Worm (Caenorhabditis elegans) whole organism, L4 larva: ENCODE measurements around the gene kin-2.

ENCODE experiments used
- D1046.2 ChIP-seq: fragments of 200-800 bp; sonication (Bioruptor generic); IDR thresholded peaks from 2 replicates; pipeline ENCODE4 v1.3.6; 2022; ENCODE audit warnings: missing genetic modification characterization, missing compliant biosample characterization
- R02D3.7 ChIP-seq: fragments of 150-350 bp; sonication (generic microtip); optimal IDR thresholded peaks from 3 replicates; lab custom pipeline; 2014; ENCODE audit warnings: missing biosample characterization, missing genetic modification characterization
- T26A8.4 ChIP-seq: fragments of 200-800 bp; sonication (Bioruptor generic); IDR thresholded peaks from 2 replicates; pipeline ENCODE4 v1.3.6; 2022; ENCODE audit warnings: missing genetic modification characterization, missing compliant biosample characterization
- Y48G9A.11 ChIP-seq: fragments of 200-800 bp; sonication (Bioruptor generic); IDR thresholded peaks from 2 replicates; pipeline ENCODE4 v1.3.6; 2022; ENCODE audit warnings: missing genetic modification reagents, missing genetic modification characterization, missing compliant biosample characterization
- Y5F2A.4 ChIP-seq: fragments of 200-800 bp; sonication (Bioruptor generic); optimal IDR thresholded peaks from 2 replicates; lab custom pipeline; 2018; ENCODE audit warnings: mild to moderate bottlenecking, missing genetic modification characterization, missing compliant biosample characterization
- ZK337.2 ChIP-seq: fragments of 200-800 bp; sonication (Bioruptor generic); IDR thresholded peaks from 2 replicates; pipeline ENCODE4 v1.3.6; 2022; ENCODE audit warnings: missing genetic modification reagents, missing genetic modification characterization, missing compliant biosample characterization
- ZK546.5 ChIP-seq, 2 experiments: sonication (generic microtip); optimal IDR thresholded peaks; 2 replicates each; lab custom pipeline; 2017; ENCODE audit warnings: missing biosample characterization in 2 of 2, missing genetic modification characterization in 2 of 2
- aha-1 ChIP-seq: fragments of 150-350 bp; peaks from one replicate; lab custom pipeline; 2014; ENCODE audit warnings: missing biosample characterization, missing genetic modification characterization
- ceh-20 ChIP-seq: fragments of 200-800 bp; sonication (Bioruptor generic); IDR thresholded peaks from 2 replicates; pipeline ENCODE4 v1.3.6; 2022; ENCODE audit warnings: missing genetic modification reagents, missing genetic modification characterization, missing compliant biosample characterization
- ceh-28 ChIP-seq: fragments of 150-350 bp; optimal IDR thresholded peaks from 2 replicates; lab custom pipeline; 2014; ENCODE audit warnings: missing biosample characterization, missing genetic modification reagents, missing genetic modification characterization
- ceh-32 ChIP-seq: sonication (generic microtip); optimal IDR thresholded peaks from 2 replicates; lab custom pipeline; 2016; ENCODE audit warnings: mild to moderate bottlenecking, missing genetic modification characterization, missing compliant biosample characterization; ENCODE audit not compliant: poor library complexity
- ceh-44 ChIP-seq: fragments of 200-800 bp; sonication (Bioruptor generic); IDR thresholded peaks from 2 replicates; pipeline ENCODE4 v1.3.6; 2022; ENCODE audit warnings: missing genetic modification reagents, missing genetic modification characterization, missing compliant biosample characterization
- ceh-82 ChIP-seq: sonication (generic microtip); optimal IDR thresholded peaks from 2 replicates; lab custom pipeline; 2017; ENCODE audit warnings: missing biosample characterization, missing genetic modification characterization
- daf-16 ChIP-seq, 3 experiments: sonication (generic microtip); optimal IDR thresholded peaks; 2 replicates each; lab custom pipeline; 2016 to 2017; ENCODE audit warnings: missing genetic modification characterization in 3 of 3, missing genetic modification reagents in 3 of 3, mild to moderate bottlenecking in 2 of 3, missing compliant biosample characterization in 2 of 3, missing biosample characterization in 1 of 3, moderate library complexity in 1 of 3
- dmd-6 ChIP-seq: fragments of 200-800 bp; sonication (Bioruptor generic); IDR thresholded peaks from 2 replicates; pipeline ENCODE4 v1.3.6; 2022; ENCODE audit warnings: missing genetic modification reagents, missing genetic modification characterization, missing compliant biosample characterization
- dpl-1 ChIP-seq: fragments of 150-350 bp; optimal IDR thresholded peaks from 2 replicates; lab custom pipeline; 2014; ENCODE audit warnings: missing biosample characterization, missing genetic modification reagents, missing genetic modification characterization
- dve-1 ChIP-seq: sonication (generic microtip); optimal IDR thresholded peaks from 2 replicates; lab custom pipeline; 2017; ENCODE audit warnings: antibody characterized with exemption, mild to moderate bottlenecking, missing genetic modification characterization, missing compliant biosample characterization; ENCODE audit not compliant: insufficient read depth
- fos-1 ChIP-seq: fragments of 150-350 bp; optimal IDR thresholded peaks from 2 replicates; lab custom pipeline; 2014; ENCODE audit warnings: missing biosample characterization, missing genetic modification characterization
- gei-8 ChIP-seq: fragments of 200-800 bp; sonication (Bioruptor generic); optimal IDR thresholded peaks from 2 replicates; lab custom pipeline; 2018; ENCODE audit warnings: mild to moderate bottlenecking, missing genetic modification characterization, missing compliant biosample characterization
- hif-1 ChIP-seq, 2 experiments: sonication (generic microtip); optimal IDR thresholded peaks; 2 replicates each; lab custom pipeline; 2016 to 2017; ENCODE audit warnings: missing compliant biosample characterization in 2 of 2, missing genetic modification characterization in 2 of 2, missing genetic modification reagents in 2 of 2, missing genotype in 2 of 2, mild to moderate bottlenecking in 1 of 2
- hlh-11 ChIP-seq: fragments of 200-800 bp; sonication (Bioruptor generic); optimal IDR thresholded peaks from 2 replicates; lab custom pipeline; 2018; ENCODE audit warnings: mild to moderate bottlenecking, missing genetic modification characterization, missing compliant biosample characterization
- lin-13 ChIP-seq: fragments of 150-350 bp; optimal IDR thresholded peaks from 2 replicates; lab custom pipeline; 2014; ENCODE audit warnings: missing biosample characterization, missing genetic modification reagents, missing genetic modification characterization
- lin-15B ChIP-seq: fragments of 150-350 bp; sonication (generic microtip); optimal IDR thresholded peaks from 3 replicates; lab custom pipeline; 2014; ENCODE audit warnings: missing biosample characterization, missing genetic modification characterization
- lin-29 ChIP-seq: fragments of 200-800 bp; sonication (Bioruptor generic); IDR thresholded peaks from 2 replicates; pipeline ENCODE4 v1.3.6; 2022; ENCODE audit warnings: missing genetic modification reagents, missing genetic modification characterization, missing compliant biosample characterization
- lin-38 ChIP-seq: fragments of 200-800 bp; sonication (Bioruptor generic); IDR thresholded peaks from 2 replicates; pipeline ENCODE4 v1.3.6; 2022; ENCODE audit warnings: missing genetic modification reagents, missing genetic modification characterization, missing compliant biosample characterization
- lir-3 ChIP-seq: sonication (generic microtip); optimal IDR thresholded peaks from 2 replicates; lab custom pipeline; 2016; ENCODE audit warnings: mild to moderate bottlenecking, missing genetic modification characterization, missing compliant biosample characterization
- lsy-2 ChIP-seq, 2 experiments: fragments of 150-350 bp in 1 of 2; sonication (generic microtip) in 1 of 2; optimal IDR thresholded peaks; 2 replicates each; lab custom pipeline; 2014 to 2017; ENCODE audit warnings: missing biosample characterization in 2 of 2, missing genetic modification characterization in 2 of 2
- madf-5 ChIP-seq, 2 experiments: fragments of 200-800 bp; sonication (Bioruptor generic); IDR thresholded peaks; 2 replicates each; pipeline ENCODE4 v1.3.6; 2022; ENCODE audit warnings: missing compliant biosample characterization in 2 of 2, missing genetic modification characterization in 2 of 2
- madf-9 ChIP-seq: fragments of 200-800 bp; sonication (Bioruptor generic); conservative IDR thresholded peaks from 2 replicates; pipeline ENCODE4 v1.3.6; 2022; ENCODE audit warnings: missing genetic modification reagents, missing genetic modification characterization, missing compliant biosample characterization
- mdl-1 ChIP-seq, 2 experiments: fragments of 150-350 bp in 1 of 2; sonication (generic microtip) in 1 of 2; optimal IDR thresholded peaks; 2 replicates each; lab custom pipeline; 2014 to 2017; ENCODE audit warnings: missing biosample characterization in 2 of 2, missing genetic modification characterization in 2 of 2
- mdt-29 ChIP-seq: fragments of 200-800 bp; sonication (Bioruptor generic); IDR thresholded peaks from 2 replicates; pipeline ENCODE4 v1.3.6; 2022; ENCODE audit warnings: missing genetic modification reagents, missing genetic modification characterization, missing compliant biosample characterization
- mep-1 ChIP-seq: fragments of 150-350 bp; sonication (generic microtip); optimal IDR thresholded peaks from 3 replicates; lab custom pipeline; 2014; ENCODE audit warnings: missing biosample characterization, missing genetic modification characterization
- nhr-102 ChIP-seq: sonication (generic microtip); optimal IDR thresholded peaks from 2 replicates; lab custom pipeline; 2016; ENCODE audit warnings: mild to moderate bottlenecking, missing genetic modification characterization, moderate library complexity, missing compliant biosample characterization
- nhr-237 ChIP-seq: sonication (generic microtip); optimal IDR thresholded peaks from 2 replicates; lab custom pipeline; 2017; ENCODE audit warnings: missing biosample characterization, missing genetic modification characterization
- nhr-25 ChIP-seq: sonication (generic microtip); optimal IDR thresholded peaks from 2 replicates; lab custom pipeline; 2017; ENCODE audit warnings: missing genetic modification characterization, mild to moderate bottlenecking, missing compliant biosample characterization, antibody characterized with exemption, moderate library complexity, borderline replicate concordance; ENCODE audit not compliant: insufficient read depth
- nhr-42 ChIP-seq: fragments of 200-800 bp; sonication (Bioruptor generic); IDR thresholded peaks from 2 replicates; pipeline ENCODE4 v1.3.6; 2022; ENCODE audit warnings: missing genetic modification characterization, missing compliant biosample characterization
- nhr-76 ChIP-seq: fragments of 150-350 bp; optimal IDR thresholded peaks from 2 replicates; lab custom pipeline; 2014; ENCODE audit warnings: missing biosample characterization, missing genetic modification characterization
- pqm-1 ChIP-seq: sonication (generic microtip); optimal IDR thresholded peaks from 2 replicates; lab custom pipeline; 2017; ENCODE audit warnings: missing biosample characterization, missing genetic modification characterization
- saeg-2 ChIP-seq: fragments of 200-800 bp; sonication (Bioruptor generic); IDR thresholded peaks from 2 replicates; pipeline ENCODE4 v1.3.6; 2022; ENCODE audit warnings: missing genetic modification reagents, missing genetic modification characterization, missing compliant biosample characterization
- tra-1 ChIP-seq: fragments of 200-800 bp; sonication (Bioruptor generic); IDR thresholded peaks from 2 replicates; pipeline ENCODE4 v1.3.6; 2022; ENCODE audit warnings: missing genetic modification reagents, missing genetic modification characterization, missing compliant biosample characterization
- unc-62 ChIP-seq, 3 experiments: fragments of 150-350 bp in 1 of 3; sonication (generic microtip); optimal IDR thresholded peaks in 2 of 3; peaks in 1 of 3; 1 replicate in 1 of 3; 2 replicates in 2 of 3; lab custom pipeline; 2014 to 2017; ENCODE audit warnings: missing biosample characterization in 3 of 3, missing genetic modification characterization in 3 of 3, missing genetic modification reagents in 3 of 3, missing genotype in 1 of 3
- zag-1 ChIP-seq: fragments of 150-350 bp; optimal IDR thresholded peaks from 2 replicates; lab custom pipeline; 2014; ENCODE audit warnings: missing biosample characterization, missing genetic modification characterization
- zfp-2 ChIP-seq: sonication (generic microtip); optimal IDR thresholded peaks from 2 replicates; lab custom pipeline; 2016; ENCODE audit warnings: mild to moderate bottlenecking, missing genetic modification characterization, missing compliant biosample characterization
- ztf-7 ChIP-seq: fragments of 150-350 bp; optimal IDR thresholded peaks from 2 replicates; lab custom pipeline; 2014; ENCODE audit warnings: missing biosample characterization, missing genetic modification characterization

The kin-2 gene

ce11 chrX:5977754-5978153, at the start of gene kin-2:
Gene kin-2, minus strand, starts transcription at chrX:5977854.
- TF ChIP-seq dpl-1 (GFP tag; lab: Kevin White, UChicago) = no peak
- TF ChIP-seq madf-9 = no peak
- no peak for TF ChIP-seq Y48G9A.11 (GFP tag; lab: Robert Waterston, UW)
- TF ChIP-seq madf-5 (GFP tag; IDR thresholded peaks at IDR 0.05; lab: Robert Waterston, UW) = no peak
- TF ChIP-seq nhr-25 = no peak
- no peak for TF ChIP-seq ceh-82 (tag; lab: Kevin White, UChicago)
- no peak for TF ChIP-seq lin-29 (GFP tag; lab: Robert Waterston, UW)
- TF ChIP-seq nhr-237 (tag; lab: Kevin White, UChicago) = no peak
- TF ChIP-seq D1046.2 = no peak
- TF ChIP-seq R02D3.7 (tag; lab: Kevin White, UChicago) = no peak
- no peak for TF ChIP-seq mdt-29 (GFP tag; lab: Robert Waterston, UW)

ce11 chrX:6026732-6027528, 49.3 kb upstream of the kin-2 start:
- no peak for TF ChIP-seq lsy-2 (tag; optimal IDR thresholded peaks at IDR 0.05; lab: Kevin White, UChicago)
- TF ChIP-seq aha-1 (tag; lab: Kevin White, UChicago) = peak; percentile 70
- TF ChIP-seq pqm-1 (tag; lab: Kevin White, UChicago) = peak; percentile 38
- TF ChIP-seq dve-1 (tag; lab: Kevin White, UChicago) = no peak
- TF ChIP-seq dmd-6 (GFP tag; lab: Robert Waterston, UW) = peak; percentile 12; the same call in 1 of the 2 replicates
- TF ChIP-seq nhr-42 (GFP tag; lab: Robert Waterston, UW) = no peak
- TF ChIP-seq daf-16 (GFP tag; optimal IDR thresholded peaks at IDR 0.05; lab: Kevin White, UChicago) = no peak
- peak; percentile 44 for TF ChIP-seq daf-16 (tag; optimal IDR thresholded peaks at IDR 0.05; lab: Kevin White, UChicago)

ce11 chrX:6024977-6025376, 47.3 kb upstream of the kin-2 start:
- TF ChIP-seq daf-16 (GFP tag; optimal IDR thresholded peaks at IDR 0.05; lab: Kevin White, UChicago) (no peak), daf-16 (tag; optimal IDR thresholded peaks at IDR 0.05; lab: Kevin White, UChicago) (peak; percentile 90), lin-13 (no peak), gei-8 (GFP tag; lab: Kevin White, UChicago) (no peak), mep-1 (tag; lab: Kevin White, UChicago) (peak; percentile 18), hlh-11 (tag; lab: Kevin White, UChicago) (peak; percentile 82), lin-15B (tag; lab: Kevin White, UChicago) (no peak), nhr-102 (tag; lab: Kevin White, UChicago) (peak; percentile 15), Y5F2A.4 (GFP tag; lab: Kevin White, UChicago) (no peak), ceh-20 (GFP tag; lab: Robert Waterston, UW) (no peak), dve-1 (tag; lab: Kevin White, UChicago) (peak; percentile 64), lir-3 (tag; lab: Kevin White, UChicago) (no peak), saeg-2 (GFP tag; lab: Robert Waterston, UW) (no peak), nhr-76 (tag; lab: Kevin White, UChicago) (no peak), ZK337.2 (GFP tag; lab: Robert Waterston, UW) (no peak), ZK546.5 (tag; optimal IDR thresholded peaks at IDR 0.05; lab: Kevin White, UChicago) (no peak), aha-1 (tag; lab: Kevin White, UChicago) (peak; percentile 76), D1046.2 (no peak), lin-38 (GFP tag; lab: Robert Waterston, UW) (no peak), T26A8.4 (GFP tag; lab: Robert Waterston, UW) (no peak), mdt-29 (GFP tag; lab: Robert Waterston, UW) (no peak), dmd-6 (GFP tag; lab: Robert Waterston, UW) (peak; percentile 82), unc-62 (GFP tag; optimal IDR thresholded peaks at IDR 0.05 in 1 of 2; lab: Kevin White, UChicago) (peak in 1 of 2 experiments; percentile 58), unc-62 (tag; optimal IDR thresholded peaks at IDR 0.05; lab: Kevin White, UChicago) (no peak), zfp-2 (tag; lab: Kevin White, UChicago) (no peak), ceh-32 (tag; lab: Kevin White, UChicago) (no peak), tra-1 (peak; percentile 39; the same call in 1 of the 2 replicates), hif-1 (tag; optimal IDR thresholded peaks at IDR 0.05; lab: Kevin White, UChicago) (no peak), mdl-1 (tag; optimal IDR thresholded peaks at IDR 0.05; lab: Kevin White, UChicago) (peak in 1 of 2 experiments; percentile 6), fos-1 (tag; lab: Kevin White, UChicago) (no peak), ceh-28 (tag; lab: Kevin White, UChicago) (no peak), zag-1 (tag; lab: Kevin White, UChicago) (no peak), ceh-44 (GFP tag; lab: Robert Waterston, UW) (no peak), ztf-7 (no peak)
